Worm (Caenorhabditis elegans) whole organism, L4/young adult: ENCODE data around the gene hpo-40.

Source experiments
- W03F9.2 ChIP-seq: fragments of 150-350 bp; optimal IDR thresholded peaks from 2 replicates; lab custom pipeline; 2014; ENCODE audit warnings: missing biosample characterization, missing genetic modification characterization
- dao-5 ChIP-seq: sonication (generic microtip); optimal IDR thresholded peaks from 2 replicates; lab custom pipeline; 2016; ENCODE audit warnings: missing genotype, missing genetic modification characterization, moderate library complexity, missing compliant biosample characterization
- him-1 ChIP-seq: sonication (generic microtip); optimal IDR thresholded peaks from 2 replicates; lab custom pipeline; 2016; ENCODE audit warnings: missing genotype, missing genetic modification reagents, missing genetic modification characterization, missing compliant biosample characterization

Gene hpo-40

ce11 chrV:10246967-10247366 is 34.2 kb downstream of the hpo-40 start:
- TF ChIP-seq him-1 (tag; lab: Kevin White, UChicago): no peak
- TF ChIP-seq dao-5 (tag; lab: Kevin White, UChicago): no peak
- no peak for TF ChIP-seq W03F9.2 (tag; lab: Kevin White, UChicago)

- TF ChIP-seq W03F9.2 (tag; lab: Kevin White, UChicago) (no peak), him-1 (tag; lab: Kevin White, UChicago) (no peak), dao-5 (tag; lab: Kevin White, UChicago) (no peak)
Measured at ce11 chrV:10247673-10248239, 35.0 kb downstream of the hpo-40 start.

DNA sequence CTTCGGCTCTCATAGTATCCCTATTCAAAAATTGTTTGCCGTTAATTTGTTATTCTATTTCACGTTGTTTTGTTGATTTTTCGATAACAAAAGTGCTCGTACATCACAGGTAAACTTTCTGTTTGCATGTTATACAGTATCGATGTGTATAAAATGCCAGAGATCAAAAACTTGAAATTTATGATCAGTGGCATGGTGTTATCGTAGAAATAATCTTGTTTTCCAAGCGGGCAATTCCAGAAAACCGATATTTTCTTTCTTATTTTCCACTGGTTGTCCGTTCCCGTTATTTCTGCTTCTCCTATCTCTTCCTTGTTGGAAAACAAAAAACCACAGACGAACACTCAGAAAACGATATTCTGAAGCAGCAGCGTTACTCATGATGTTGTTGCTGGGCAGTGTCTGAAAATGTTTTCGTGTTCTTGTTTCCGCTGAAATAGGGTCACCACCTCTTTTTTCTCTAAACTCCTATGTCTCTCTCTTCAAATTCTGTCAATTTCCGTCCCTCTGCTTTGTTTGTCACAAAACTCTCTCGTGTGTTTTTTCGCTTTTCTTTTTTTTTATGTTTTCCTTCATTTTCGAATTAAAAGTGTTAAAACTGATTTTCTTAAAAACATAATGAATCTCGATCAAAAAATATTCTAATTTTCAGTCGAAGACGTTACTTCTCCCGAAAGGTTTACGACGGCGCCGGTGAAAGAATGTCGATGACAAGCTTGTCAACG is 35.7 kb downstream of the hpo-40 start, which contains the start of gene akt-1:
Gene akt-1, plus strand, starts transcription at position 651 of the 725 bp plus-strand sequence.
- TF ChIP-seq dao-5 (tag; lab: Kevin White, UChicago) (no peak), W03F9.2 (tag; lab: Kevin White, UChicago) (no peak), him-1 (tag; lab: Kevin White, UChicago) (no peak)

- no peak for TF ChIP-seq W03F9.2 (tag; lab: Kevin White, UChicago)
- no peak for TF ChIP-seq him-1 (tag; lab: Kevin White, UChicago)
- no peak for TF ChIP-seq dao-5 (tag; lab: Kevin White, UChicago)
Measured at ce11 chrV:10249515-10249914, 36.8 kb downstream of the hpo-40 start.

ce11 chrV:10252682-10253081 is 40.0 kb downstream of the hpo-40 start:
- TF ChIP-seq him-1 (tag; lab: Kevin White, UChicago) (no peak), dao-5 (tag; lab: Kevin White, UChicago) (no peak), W03F9.2 (tag; lab: Kevin White, UChicago) (no peak)

DNA sequence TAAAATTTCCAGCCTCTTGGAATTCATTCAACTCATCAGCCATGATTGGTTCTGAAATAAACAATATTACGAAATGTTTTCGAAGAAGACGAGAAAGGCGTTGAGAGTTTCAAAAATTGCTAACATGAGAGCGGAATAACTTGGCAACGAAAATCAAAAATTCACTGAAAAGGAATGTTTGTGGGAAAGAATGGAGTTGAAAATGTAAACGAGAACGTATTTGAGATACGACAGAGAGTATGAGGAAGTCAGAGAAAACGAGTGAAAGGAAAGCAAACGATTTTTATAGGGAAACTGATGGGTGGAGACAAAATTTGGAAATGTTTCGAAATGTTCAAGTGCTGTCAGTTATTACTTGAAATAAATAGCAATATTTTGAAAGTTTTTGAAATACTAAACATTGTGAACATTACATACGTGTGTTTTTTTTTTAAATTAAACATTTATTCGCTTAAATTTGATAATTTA is 42.3 kb downstream of the hpo-40 start, which contains the start of gene rop-1:
Gene rop-1, minus strand, starts transcription at position 51 of the 468 bp plus-strand sequence.
- TF ChIP-seq dao-5 (tag; lab: Kevin White, UChicago) (no peak), W03F9.2 (tag; lab: Kevin White, UChicago) (no peak), him-1 (tag; lab: Kevin White, UChicago) (no peak)

ce11 chrV:10256050-10256449 is 43.3 kb downstream of the hpo-40 start, which contains the start of gene nhr-232:
Gene nhr-232 (plus strand): TSS chrV:10256170.
- TF ChIP-seq dao-5 (tag; lab: Kevin White, UChicago): no peak
- no peak for TF ChIP-seq him-1 (tag; lab: Kevin White, UChicago)
- TF ChIP-seq W03F9.2 (tag; lab: Kevin White, UChicago): no peak

ce11 chrV:10260460-10260859 is 47.7 kb downstream of the hpo-40 start, which contains the start of gene sri-18:
Gene sri-18 (minus strand): TSS chrV:10260560.
- peak; percentile 15 for TF ChIP-seq him-1 (tag; lab: Kevin White, UChicago)
- TF ChIP-seq dao-5 (tag; lab: Kevin White, UChicago): no peak
- TF ChIP-seq W03F9.2 (tag; lab: Kevin White, UChicago): no peak

DNA sequence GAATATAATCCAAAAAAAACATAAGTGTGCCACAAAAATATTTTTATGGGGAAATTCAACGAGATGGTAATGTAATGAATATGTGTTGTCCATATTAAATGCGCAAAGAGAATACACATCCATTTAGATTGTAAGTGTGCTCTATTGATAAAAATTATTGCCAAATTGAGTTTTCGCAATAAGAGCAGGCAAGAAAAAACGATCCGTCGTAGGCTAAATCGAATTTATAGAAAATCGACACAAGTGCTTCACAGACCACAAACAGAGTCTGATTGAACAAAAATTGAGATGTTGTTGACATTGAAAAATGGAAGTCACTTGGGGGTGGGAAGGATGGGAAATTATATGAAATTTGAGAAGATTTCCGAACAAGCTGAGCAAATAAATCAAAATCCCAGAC is 52.3 kb downstream of the hpo-40 start:
- TF ChIP-seq W03F9.2 (tag; lab: Kevin White, UChicago) (no peak), him-1 (tag; lab: Kevin White, UChicago) (no peak), dao-5 (tag; lab: Kevin White, UChicago) (no peak)
